Fruit fly (Drosophila melanogaster): ENCODE results near the gene CG44227.
A peak's percentile ranks its signal among the peaks of the same experiment; 100 is the strongest.

The CG44227 gene

dm6 chr3R:8659200-8659897, 25.6 kb downstream of the CG44227 start (continued):
- TF ChIP-seq YL-1 (GFP tag; optimal IDR thresholded peaks at IDR 0.05) (peak; percentile 70), CG15011 (GFP tag; optimal IDR thresholded peaks at IDR 0.05) (peak; percentile 52), CG3407 (GFP tag; optimal IDR thresholded peaks at IDR 0.05) (no peak), Doc3 (GFP tag; IDR thresholded peaks at IDR 0.05; ENCODE audit: partially characterized antibody) (no peak), CG2129 (GFP tag; IDR thresholded peaks at IDR 0.05; ENCODE audit: partially characterized antibody) (no peak), Scr (GFP tag; IDR thresholded peaks at IDR 0.05; ENCODE audit: partially characterized antibody) (peak; percentile 31; the same call in 1 of the 2 replicates), sqz (GFP tag; optimal IDR thresholded peaks at IDR 0.05) (peak; percentile 78), ssp (GFP tag; IDR thresholded peaks at IDR 0.05) (no peak), CG6791 (GFP tag; IDR thresholded peaks at IDR 0.05; ENCODE audit: partially characterized antibody) (no peak), CG7271 (tag; optimal IDR thresholded peaks at IDR 0.05) (no peak), CG6765 (GFP tag; optimal IDR thresholded peaks at IDR 0.05) (no peak), hth (optimal IDR thresholded peaks at IDR 0.05) (no peak), Mrtf (GFP tag; IDR thresholded peaks at IDR 0.05) (no peak), Six4 (GFP tag; optimal IDR thresholded peaks at IDR 0.05) (peak; percentile 32), fd102C (GFP tag; optimal IDR thresholded peaks at IDR 0.05) (no peak), gro (GFP tag; optimal IDR thresholded peaks at IDR 0.05) (peak; percentile 35), CG2116 (GFP tag; optimal IDR thresholded peaks at IDR 0.05) (no peak), emc (GFP tag; optimal IDR thresholded peaks at IDR 0.05) (peak; percentile 10), Nf-YA (GFP tag; IDR thresholded peaks at IDR 0.05) (peak; percentile 40; the same call in 1 of the 2 replicates), CG9437 (GFP tag; optimal IDR thresholded peaks at IDR 0.05) (peak; percentile 3), caup (GFP tag; optimal IDR thresholded peaks at IDR 0.05; ENCODE audit: severe bottlenecking) (peak; percentile 65), CG3065 (GFP tag; optimal IDR thresholded peaks at IDR 0.05) (no peak), CG6175 (GFP tag; IDR thresholded peaks at IDR 0.05) (peak; percentile 62; the same call in 1 of the 3 replicates), CG10366 (GFP tag; IDR thresholded peaks at IDR 0.05) (0 out of 2 replicates have a peak, but pooled peaks have one; percentile 16), unpg (GFP tag; optimal IDR thresholded peaks at IDR 0.05) (peak; percentile 58), inv (GFP tag; IDR thresholded peaks at IDR 0.05; ENCODE audit: partially characterized antibody) (peak; percentile 10; the same call in 1 of the 2 replicates), CG2678 (tag; optimal IDR thresholded peaks at IDR 0.05) (peak; percentile 56), hbn (GFP tag; IDR thresholded peaks at IDR 0.05; ENCODE audit: partially characterized antibody) (no peak), CG17568 (GFP tag; optimal IDR thresholded peaks at IDR 0.05) (no peak), bab2 (GFP tag; optimal IDR thresholded peaks at IDR 0.05) (peak; percentile 38), zf30C (GFP tag; optimal IDR thresholded peaks at IDR 0.05) (no peak), CG9797 (GFP tag; optimal IDR thresholded peaks at IDR 0.05) (no peak), vfl (GFP tag; optimal IDR thresholded peaks at IDR 0.05) (no peak), NK7.1 (GFP tag; optimal IDR thresholded peaks at IDR 0.05) (peak; percentile 42), p53 (GFP tag; optimal IDR thresholded peaks at IDR 0.05) (no peak), crol (GFP tag; IDR thresholded peaks at IDR 0.05) (no peak), CG10654 (GFP tag; optimal IDR thresholded peaks at IDR 0.05) (no peak), dm (GFP tag; optimal IDR thresholded peaks at IDR 0.05) (peak; percentile 31), CG15601 (tag; optimal IDR thresholded peaks at IDR 0.05) (peak; percentile 59), Atf3 (GFP tag; optimal IDR thresholded peaks at IDR 0.05) (no peak)

DNA sequence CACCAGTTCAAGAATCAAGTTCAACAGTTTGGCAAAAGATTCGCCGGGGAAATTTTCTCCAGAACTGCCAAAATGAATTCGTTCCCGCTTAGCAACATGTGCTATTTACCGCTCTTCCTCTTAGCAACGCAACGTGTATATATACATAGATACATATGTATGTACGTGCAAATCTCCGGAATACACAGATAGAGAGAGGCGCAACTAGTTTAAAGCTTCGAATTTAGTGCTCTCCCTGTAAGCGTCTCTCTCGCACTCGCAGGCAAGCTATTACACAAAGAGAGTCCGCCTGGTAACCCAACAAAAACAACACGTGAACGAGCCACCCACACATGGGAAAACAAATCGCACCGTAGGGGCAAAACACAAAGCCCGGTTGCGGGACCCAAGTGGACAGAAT, 26.3 kb downstream of the CG44227 start:
- no peak for TF ChIP-seq Adf1 (GFP tag; IDR thresholded peaks at IDR 0.05)
- no peak for TF ChIP-seq CG1602 (GFP tag; optimal IDR thresholded peaks at IDR 0.05)
- no peak for TF ChIP-seq Drgx (GFP tag; IDR thresholded peaks at IDR 0.05)
- no peak for TF ChIP-seq CG3847 (GFP tag; IDR thresholded peaks at IDR 0.05)
- TF ChIP-seq CG31388 (GFP tag; optimal IDR thresholded peaks at IDR 0.05): no peak
- no peak for TF ChIP-seq tio (GFP tag; optimal IDR thresholded peaks at IDR 0.05)
- TF ChIP-seq CG16813 (GFP tag; IDR thresholded peaks at IDR 0.05; ENCODE audit: partially characterized antibody): 0 out of 3 replicates have a peak, but pooled peaks have one; percentile 7
- no peak for TF ChIP-seq ash1 (GFP tag; optimal IDR thresholded peaks at IDR 0.05)
- TF ChIP-seq CoRest (tag; optimal IDR thresholded peaks at IDR 0.05): no peak
- TF ChIP-seq CG9932 (GFP tag; IDR thresholded peaks at IDR 0.05): no peak
- no peak for TF ChIP-seq CG10959 (GFP tag; IDR thresholded peaks at IDR 0.05)
- TF ChIP-seq nmo (GFP tag; optimal IDR thresholded peaks at IDR 0.05): no peak
